Worm (Caenorhabditis elegans) whole organism, young adult: ENCODE measurements around the gene grl-21.

Source experiments
- C17E4.6 ChIP-seq: fragments of 200-800 bp; sonication (Bioruptor generic); IDR thresholded peaks from 2 replicates; pipeline ENCODE4 v1.3.6; 2022; ENCODE audit warnings: missing genetic modification reagents, missing genetic modification characterization, missing compliant biosample characterization
- F10E7.11 ChIP-seq: sonication (generic microtip); optimal IDR thresholded peaks from 2 replicates; lab custom pipeline; 2017; ENCODE audit warnings: mild to moderate bottlenecking, missing genetic modification characterization, moderate library complexity, missing compliant biosample characterization
- F23B12.7 ChIP-seq: sonication (generic microtip); optimal IDR thresholded peaks from 2 replicates; lab custom pipeline; 2017; ENCODE audit warnings: missing genetic modification characterization, mild to moderate bottlenecking, missing compliant biosample characterization, antibody characterized with exemption, moderate library complexity; ENCODE audit not compliant: insufficient read depth
- F39B2.1 ChIP-seq: fragments of 200-800 bp; sonication (Bioruptor generic); IDR thresholded peaks from 2 replicates; pipeline ENCODE4 v1.3.6; 2022; ENCODE audit warnings: missing genetic modification reagents, missing genetic modification characterization, missing compliant biosample characterization
- F49E8.2 ChIP-seq: sonication (generic microtip); optimal IDR thresholded peaks from 3 replicates; lab custom pipeline; 2017; ENCODE audit warnings: missing genetic modification characterization, mild to moderate bottlenecking, missing compliant biosample characterization, antibody characterized with exemption, moderate library complexity; ENCODE audit not compliant: insufficient read depth
- F55B11.4 ChIP-seq: sonication (generic microtip); optimal IDR thresholded peaks from 2 replicates; lab custom pipeline; 2016; ENCODE audit warnings: missing compliant biosample characterization, missing genetic modification characterization, borderline replicate concordance; ENCODE audit not compliant: insufficient read depth
- F57A8.1 ChIP-seq: fragments of 200-800 bp; sonication (Bioruptor generic); optimal IDR thresholded peaks from 2 replicates; lab custom pipeline; 2018; ENCODE audit warnings: mild to moderate bottlenecking, missing genetic modification characterization, moderate library complexity, missing compliant biosample characterization
- T07F8.4 ChIP-seq: sonication (generic microtip); optimal IDR thresholded peaks from 2 replicates; lab custom pipeline; 2016; ENCODE audit warnings: mild to moderate bottlenecking, missing genetic modification characterization, moderate library complexity, missing compliant biosample characterization
- Y56A3A.18 ChIP-seq: fragments of 200-800 bp; sonication (Bioruptor generic); IDR thresholded peaks from 2 replicates; pipeline ENCODE4 v1.3.6; 2022; ENCODE audit warnings: missing genetic modification reagents, missing genetic modification characterization, missing compliant biosample characterization
- Y79H2A.3 ChIP-seq: fragments of 200-800 bp; sonication (Bioruptor generic); conservative IDR thresholded peaks from 2 replicates; pipeline ENCODE4 v1.3.6; 2022; ENCODE audit warnings: missing genetic modification reagents, missing genetic modification characterization, missing compliant biosample characterization
- Y95B8A.8 ChIP-seq: fragments of 200-800 bp; sonication (Bioruptor generic); IDR thresholded peaks from 2 replicates; pipeline ENCODE4 v1.3.6; 2022; ENCODE audit warnings: missing genetic modification reagents, missing genetic modification characterization, missing compliant biosample characterization
- akir-1 ChIP-seq: fragments of 200-800 bp; sonication (Bioruptor generic); optimal IDR thresholded peaks from 2 replicates; lab custom pipeline; 2018; ENCODE audit warnings: mild to moderate bottlenecking, missing genetic modification characterization, moderate library complexity, missing compliant biosample characterization
- attf-5 ChIP-seq: fragments of 200-800 bp; sonication (Bioruptor generic); optimal IDR thresholded peaks from 2 replicates; lab custom pipeline; 2018; ENCODE audit warnings: mild to moderate bottlenecking, missing genetic modification characterization, missing compliant biosample characterization
- ccch-3 ChIP-seq: fragments of 200-800 bp; sonication (Bioruptor generic); optimal IDR thresholded peaks from 2 replicates; lab custom pipeline; 2018; ENCODE audit warnings: mild to moderate bottlenecking, missing genetic modification characterization, missing compliant biosample characterization
- cebp-1 ChIP-seq, 2 experiments: fragments of 200-800 bp in 1 of 2; sonication (Bioruptor generic) in 1 of 2; sonication (generic microtip) in 1 of 2; IDR thresholded peaks in 1 of 2; optimal IDR thresholded peaks in 1 of 2; 2 replicates each; pipeline versions ENCODE4 v1.3.6 to Lab custom; 2017 to 2022; ENCODE audit warnings: missing compliant biosample characterization in 2 of 2, missing genetic modification characterization in 2 of 2, mild to moderate bottlenecking in 1 of 2, missing genetic modification reagents in 1 of 2, moderate library complexity in 1 of 2
- ceh-27 ChIP-seq: fragments of 200-800 bp; sonication (Bioruptor generic); optimal IDR thresholded peaks from 2 replicates; lab custom pipeline; 2018; ENCODE audit warnings: mild to moderate bottlenecking, missing genetic modification characterization, moderate library complexity, missing compliant biosample characterization
- dox-1 ChIP-seq: fragments of 200-800 bp; sonication (Bioruptor generic); IDR thresholded peaks from 2 replicates; pipeline ENCODE4 v1.3.6; 2022; ENCODE audit warnings: missing genetic modification reagents, missing genetic modification characterization, missing compliant biosample characterization
- dpff-1 ChIP-seq: sonication (generic microtip); optimal IDR thresholded peaks from 2 replicates; lab custom pipeline; 2017; ENCODE audit warnings: mild to moderate bottlenecking, missing genetic modification characterization, missing compliant biosample characterization
- ekl-4 ChIP-seq: fragments of 200-800 bp; sonication (Bioruptor generic); IDR thresholded peaks from 2 replicates; pipeline ENCODE4 v1.3.6; 2022; ENCODE audit warnings: missing genetic modification reagents, missing genetic modification characterization, missing compliant biosample characterization
- ets-4 ChIP-seq: fragments of 200-800 bp; sonication (Bioruptor generic); optimal IDR thresholded peaks from 2 replicates; lab custom pipeline; 2018; ENCODE audit warnings: mild to moderate bottlenecking, missing genetic modification characterization, missing compliant biosample characterization
- fkh-3 ChIP-seq: sonication (generic microtip); optimal IDR thresholded peaks from 2 replicates; lab custom pipeline; 2016; ENCODE audit warnings: mild to moderate bottlenecking, missing genetic modification characterization, missing compliant biosample characterization
- him-1 ChIP-seq: sonication (generic microtip); optimal IDR thresholded peaks from 2 replicates; lab custom pipeline; 2016; ENCODE audit warnings: missing genotype, missing genetic modification reagents, missing genetic modification characterization, missing compliant biosample characterization
- hlh-26 ChIP-seq: fragments of 200-800 bp; sonication (Bioruptor generic); conservative IDR thresholded peaks from 2 replicates; pipeline ENCODE4 v1.3.6; 2022; ENCODE audit warnings: missing genetic modification reagents, missing genetic modification characterization, missing compliant biosample characterization
- hmg-1.2 ChIP-seq: fragments of 200-800 bp; sonication (Bioruptor generic); IDR thresholded peaks from 2 replicates; pipeline ENCODE4 v1.3.6; 2022; ENCODE audit warnings: missing genetic modification reagents, missing genetic modification characterization, missing compliant biosample characterization
- hsf-1 ChIP-seq: fragments of 200-800 bp; sonication (Bioruptor generic); IDR thresholded peaks from 2 replicates; pipeline ENCODE4 v1.3.6; 2022; ENCODE audit warnings: missing genetic modification reagents, missing genetic modification characterization, missing compliant biosample characterization
- lin-35 ChIP-seq, 3 experiments: fragments of 150-350 bp in 2 of 3; sonication (generic microtip) in 1 of 3; optimal IDR thresholded peaks; 2 replicates each; lab custom pipeline; 2014 to 2018; ENCODE audit warnings: missing biosample characterization in 3 of 3, missing genetic modification characterization in 3 of 3, missing genetic modification reagents in 3 of 3
- madf-6 ChIP-seq: fragments of 200-800 bp; sonication (Bioruptor generic); IDR thresholded peaks from 2 replicates; pipeline ENCODE4 v1.3.6; 2022; ENCODE audit warnings: missing genetic modification reagents, missing genetic modification characterization, missing compliant biosample characterization
- madf-8 ChIP-seq: fragments of 200-800 bp; sonication (Bioruptor generic); conservative IDR thresholded peaks from 2 replicates; pipeline ENCODE4 v1.3.6; 2022; ENCODE audit warnings: missing genetic modification reagents, missing genetic modification characterization, missing compliant biosample characterization
- mcd-1 ChIP-seq: fragments of 200-800 bp; sonication (Bioruptor generic); IDR thresholded peaks from 2 replicates; pipeline ENCODE4 v1.3.6; 2022; ENCODE audit warnings: missing genetic modification reagents, missing genetic modification characterization, missing compliant biosample characterization
- mes-4 ChIP-seq: sonication (generic microtip); optimal IDR thresholded peaks from 2 replicates; lab custom pipeline; 2016; ENCODE audit warnings: missing genotype, missing genetic modification characterization, missing compliant biosample characterization
- nfya-1 ChIP-seq: sonication (generic microtip); optimal IDR thresholded peaks from 2 replicates; lab custom pipeline; 2017; ENCODE audit warnings: antibody characterized with exemption, missing compliant biosample characterization, missing genetic modification characterization, borderline replicate concordance; ENCODE audit not compliant: insufficient read depth
- nfya-2 ChIP-seq: fragments of 200-800 bp; sonication (Bioruptor generic); IDR thresholded peaks from 2 replicates; pipeline ENCODE4 v1.3.6; 2022; ENCODE audit warnings: missing genetic modification reagents, missing genetic modification characterization, missing compliant biosample characterization
- nhr-179 ChIP-seq: sonication (generic microtip); optimal IDR thresholded peaks from 2 replicates; lab custom pipeline; 2016; ENCODE audit warnings: mild to moderate bottlenecking, missing genetic modification characterization, missing compliant biosample characterization
- snpc-3.4 ChIP-seq: sonication (generic microtip); optimal IDR thresholded peaks from 2 replicates; lab custom pipeline; 2017; ENCODE audit warnings: missing genetic modification characterization, mild to moderate bottlenecking, missing compliant biosample characterization, antibody characterized with exemption, moderate library complexity, missing genotype, missing genetic modification reagents
- snpc-4 ChIP-seq, 5 experiments: fragments of 150-350 bp in 1 of 5; sonication (generic microtip) in 4 of 5; optimal IDR thresholded peaks; 2 replicates each; lab custom pipeline; 2014 to 2018; ENCODE audit warnings: missing genetic modification characterization in 5 of 5, missing biosample characterization in 3 of 5, antibody characterized with exemption in 2 of 5, mild to moderate bottlenecking in 2 of 5, missing compliant biosample characterization in 2 of 5, missing genotype in 2 of 5, moderate library complexity in 2 of 5, missing genetic modification reagents in 1 of 5
- unc-62 ChIP-seq: fragments of 150-350 bp; optimal IDR thresholded peaks from 2 replicates; lab custom pipeline; 2014; ENCODE audit warnings: missing biosample characterization, missing genetic modification reagents, missing genetic modification characterization
- zfh-2 ChIP-seq: fragments of 200-800 bp; sonication (Bioruptor generic); conservative IDR thresholded peaks from 2 replicates; pipeline ENCODE4 v1.3.6; 2022; ENCODE audit warnings: missing genetic modification reagents, missing genetic modification characterization, missing compliant biosample characterization
- ztf-26 ChIP-seq: sonication (generic microtip); optimal IDR thresholded peaks from 2 replicates; lab custom pipeline; 2017; ENCODE audit warnings: missing genetic modification characterization, missing compliant biosample characterization

The grl-21 gene

ce11 chrIV:10718075-10718474, 19.2 kb upstream of the grl-21 start:
- TF ChIP-seq unc-62 (GFP tag; lab: Kevin White, UChicago) = no peak
- TF ChIP-seq Y56A3A.18 (GFP tag; lab: Robert Waterston, UW) = no peak
- no peak for TF ChIP-seq hlh-26
- no peak for TF ChIP-seq C17E4.6
- no peak for TF ChIP-seq ccch-3
- no peak for TF ChIP-seq dpff-1 (tag; lab: Kevin White, UChicago)
- no peak for TF ChIP-seq Y95B8A.8 (GFP tag; lab: Robert Waterston, UW)
- TF ChIP-seq Y79H2A.3 (GFP tag; lab: Robert Waterston, UW) = no peak
- no peak for TF ChIP-seq madf-8 (GFP tag; lab: Robert Waterston, UW)

DNA sequence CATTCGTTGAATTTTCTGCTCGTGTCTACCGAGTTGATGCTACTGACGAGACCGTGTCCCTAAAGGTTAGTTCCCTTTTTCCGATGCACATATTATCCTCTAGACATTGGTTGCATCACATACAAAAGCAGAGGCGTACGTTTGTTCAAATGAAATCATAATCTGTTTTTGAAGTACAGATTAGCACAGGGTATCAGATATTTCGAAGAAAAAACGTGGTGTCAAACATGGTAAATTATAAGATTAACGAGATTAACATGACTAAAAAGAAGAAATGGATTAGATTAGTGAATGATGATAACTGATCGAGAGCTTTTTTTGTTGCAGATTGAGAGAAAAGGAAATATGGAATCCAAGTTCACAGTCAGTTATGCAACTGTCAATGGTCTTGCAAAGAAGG, 18.4 kb upstream of the grl-21 start:
- TF ChIP-seq hmg-1.2 (GFP tag; lab: Robert Waterston, UW) (no peak), ekl-4 (GFP tag; lab: Robert Waterston, UW) (no peak), nfya-1 (tag; lab: Kevin White, UChicago) (no peak), zfh-2 (no peak), F57A8.1 (GFP tag; lab: Kevin White, UChicago) (no peak), ceh-27 (GFP tag; lab: Kevin White, UChicago) (no peak), ets-4 (GFP tag; lab: Kevin White, UChicago) (no peak), Y56A3A.18 (GFP tag; lab: Robert Waterston, UW) (no peak), F39B2.1 (GFP tag; lab: Robert Waterston, UW) (no peak), nfya-2 (GFP tag; lab: Robert Waterston, UW) (no peak), Y95B8A.8 (GFP tag; lab: Robert Waterston, UW) (no peak), nhr-179 (tag; lab: Kevin White, UChicago) (no peak), akir-1 (GFP tag; lab: Kevin White, UChicago) (no peak)

ce11 chrIV:10727734-10728133, 9.5 kb upstream of the grl-21 start, which contains the start of gene ZC168.2:
Gene ZC168.2, plus strand, starts transcription at chrIV:10728034.
- TF ChIP-seq fkh-3 (tag; lab: Kevin White, UChicago) (no peak), mes-4 (tag; lab: Kevin White, UChicago) (no peak), ceh-27 (GFP tag; lab: Kevin White, UChicago) (no peak), cebp-1 (GFP tag; IDR thresholded peaks at IDR 0.05; lab: Robert Waterston, UW) (no peak), cebp-1 (tag; optimal IDR thresholded peaks at IDR 0.05; lab: Kevin White, UChicago) (no peak)
- TF ChIP-seq, all 124 proteins: peak for 0

DNA sequence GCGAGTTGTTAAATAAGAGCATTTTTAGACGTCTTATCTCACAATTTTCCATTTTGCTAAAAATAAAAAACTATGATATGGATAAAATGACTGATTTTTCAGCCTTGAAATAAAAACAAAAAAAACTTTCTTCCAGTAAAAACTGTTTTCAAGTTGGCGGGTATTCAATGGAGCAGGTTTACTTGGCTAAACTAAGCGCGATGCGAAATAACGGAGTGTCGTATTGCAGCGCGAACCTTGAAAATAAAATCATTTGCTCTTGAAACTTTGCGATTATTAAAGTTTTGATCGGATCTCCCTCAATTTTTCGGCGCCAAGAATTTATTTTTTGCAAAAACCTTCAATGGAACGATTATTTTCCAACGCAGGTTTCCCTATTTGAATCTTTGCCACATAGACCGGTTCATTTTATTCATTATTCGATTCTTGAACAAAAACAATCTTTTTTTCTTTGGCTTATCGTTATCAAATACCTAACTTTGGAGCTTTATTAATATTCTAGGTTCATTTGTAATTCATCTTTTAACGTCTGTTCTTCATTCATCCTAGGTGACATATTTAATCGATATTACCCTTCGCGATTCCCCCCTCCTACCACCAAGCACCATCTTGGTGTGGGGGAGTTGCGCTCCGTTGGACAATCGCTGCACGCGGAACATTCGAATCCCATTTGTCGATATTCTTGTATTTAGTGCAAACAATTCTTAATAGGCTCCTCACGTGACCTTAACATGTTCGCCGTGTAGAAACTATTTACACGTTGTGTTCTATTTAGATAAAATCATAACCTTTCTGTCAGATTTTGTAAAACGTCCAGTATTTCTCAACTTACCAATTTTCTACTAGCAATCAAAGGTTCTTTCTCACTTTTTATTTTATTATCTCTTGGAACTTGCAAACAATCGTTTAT, 2.5 kb upstream of the grl-21 start, which contains the start of the genes orc-5 and cyb-1:
Gene orc-5, minus strand, starts transcription at position 62 of the 910 bp plus-strand sequence.
Gene cyb-1, plus strand, starts transcription at position 690 of the 910 bp plus-strand sequence.
- TF ChIP-seq F49E8.2 (tag; lab: Kevin White, UChicago) (peak; percentile 39), dox-1 (peak; percentile 18; the same call in 1 of the 2 replicates), snpc-3.4 (tag; lab: Kevin White, UChicago) (no peak), ztf-26 (tag; lab: Kevin White, UChicago) (no peak), hmg-1.2 (GFP tag; lab: Robert Waterston, UW) (peak; percentile 31; the same call in 1 of the 2 replicates), ekl-4 (GFP tag; lab: Robert Waterston, UW) (no peak), F23B12.7 (tag; lab: Kevin White, UChicago) (peak; percentile 56), snpc-4 (GFP tag; optimal IDR thresholded peaks at IDR 0.05; lab: Kevin White, UChicago) (no peak), snpc-4 (tag; optimal IDR thresholded peaks at IDR 0.05; lab: Kevin White, UChicago) (peak in 2 of 4 experiments; percentile 25 to 28), mcd-1 (GFP tag; lab: Robert Waterston, UW) (peak; percentile 83), hsf-1 (GFP tag; lab: Robert Waterston, UW) (0 out of 2 replicates have a peak, but pooled peaks have one; percentile 22), him-1 (tag; lab: Kevin White, UChicago) (no peak), T07F8.4 (tag; lab: Kevin White, UChicago) (no peak), F10E7.11 (tag; lab: Kevin White, UChicago) (no peak), lin-35 (GFP tag; optimal IDR thresholded peaks at IDR 0.05; lab: Kevin White, UChicago) (peak in 2 of 3 experiments; percentile 22 to 88), attf-5 (GFP tag; lab: Kevin White, UChicago) (peak; percentile 67), cebp-1 (GFP tag; IDR thresholded peaks at IDR 0.05; lab: Robert Waterston, UW) (no peak), cebp-1 (tag; optimal IDR thresholded peaks at IDR 0.05; lab: Kevin White, UChicago) (no peak), dpff-1 (tag; lab: Kevin White, UChicago) (no peak), F55B11.4 (tag; lab: Kevin White, UChicago) (no peak), madf-6 (peak; percentile 88)
